Worm (Caenorhabditis elegans): ENCODE data around the gene cyk-1.

Gene cyk-1

ce11 chrIII:7068520-7069113 is 39.6 kb upstream of the cyk-1 start, which contains the start of the genes ubc-18 and R01H2.8 (continued):
- TF ChIP-seq F33H1.4 (GFP tag; IDR thresholded peaks at IDR 0.05) = peak; percentile 30; the same call in 1 of the 2 replicates
- no peak for TF ChIP-seq F10E7.11 (tag; optimal IDR thresholded peaks at IDR 0.05)
- no peak for TF ChIP-seq ztf-26 (tag; optimal IDR thresholded peaks at IDR 0.05)
- TF ChIP-seq madf-6 (GFP tag; IDR thresholded peaks at IDR 0.05) = peak; percentile 56
- no peak for TF ChIP-seq unc-130 (GFP tag; optimal IDR thresholded peaks at IDR 0.05)
- TF ChIP-seq B0336.3 (GFP tag; IDR thresholded peaks at IDR 0.05) = no peak
- no peak for TF ChIP-seq C06A6.2 (GFP tag; conservative IDR thresholded peaks at IDR 0.05)
- no peak for TF ChIP-seq unc-62 (GFP tag; optimal IDR thresholded peaks at IDR 0.05)
- no peak for TF ChIP-seq ztf-18 (tag; optimal IDR thresholded peaks at IDR 0.05)
- no peak for TF ChIP-seq hlh-26 (GFP tag; conservative IDR thresholded peaks at IDR 0.05)
- no peak for TF ChIP-seq tlf-1 (GFP tag; optimal IDR thresholded peaks at IDR 0.05)
- TF ChIP-seq sea-2 (GFP tag; IDR thresholded peaks at IDR 0.05) = no peak
- no peak for TF ChIP-seq K12H6.12 (tag; optimal IDR thresholded peaks at IDR 0.05)
- TF ChIP-seq ztf-22 (GFP tag; optimal IDR thresholded peaks at IDR 0.05) = no peak
- TF ChIP-seq ztf-3 (GFP tag; optimal IDR thresholded peaks at IDR 0.05) = no peak
- peak in 1 of 3 experiments; percentile 63 for TF ChIP-seq lin-35 (GFP tag; optimal IDR thresholded peaks at IDR 0.05)
- no peak for TF ChIP-seq Y53F4B.3 (GFP tag; IDR thresholded peaks at IDR 0.05)
- TF ChIP-seq ceh-100 (GFP tag; IDR thresholded peaks at IDR 0.05) = no peak
- TF ChIP-seq nfya-2 (GFP tag; IDR thresholded peaks at IDR 0.05) = no peak
- no peak for TF ChIP-seq repo-1 (tag; optimal IDR thresholded peaks at IDR 0.05)
- no peak for TF ChIP-seq ccch-3 (GFP tag; optimal IDR thresholded peaks at IDR 0.05)
- TF ChIP-seq attf-5 (GFP tag; optimal IDR thresholded peaks at IDR 0.05) = peak; percentile 11
- no peak for TF ChIP-seq egl-18 (GFP tag; IDR thresholded peaks at IDR 0.05)
- peak; percentile 82 for TF ChIP-seq lin-54 (GFP tag; optimal IDR thresholded peaks at IDR 0.05)
- no peak for TF ChIP-seq F57A8.1 (GFP tag; optimal IDR thresholded peaks at IDR 0.05)
- no peak for TF ChIP-seq let-526 (GFP tag; IDR thresholded peaks at IDR 0.05)
- no peak for TF ChIP-seq ceh-40 (GFP tag; IDR thresholded peaks at IDR 0.05)
- TF ChIP-seq madf-10 (tag; optimal IDR thresholded peaks at IDR 0.05) = no peak
- peak; percentile 71 for TF ChIP-seq dpl-1 (GFP tag; optimal IDR thresholded peaks at IDR 0.05)
- TF ChIP-seq cebp-1 (GFP tag; IDR thresholded peaks at IDR 0.05) = no peak
- TF ChIP-seq cebp-1 (tag; optimal IDR thresholded peaks at IDR 0.05) = no peak

- TF ChIP-seq lin-54 (GFP tag; optimal IDR thresholded peaks at IDR 0.05) (peak; percentile 0), F57C9.4 (tag; optimal IDR thresholded peaks at IDR 0.05) (no peak), madf-6 (GFP tag; IDR thresholded peaks at IDR 0.05) (peak; percentile 62), ceh-40 (GFP tag; IDR thresholded peaks at IDR 0.05) (no peak), nfya-2 (GFP tag; IDR thresholded peaks at IDR 0.05) (no peak), nhr-80 (tag; optimal IDR thresholded peaks at IDR 0.05) (peak; percentile 18), hsf-1 (GFP tag; IDR thresholded peaks at IDR 0.05) (0 out of 2 replicates have a peak, but pooled peaks have one; percentile 48), tbp1 (GFP tag; optimal IDR thresholded peaks at IDR 0.05) (peak; percentile 12), dox-1 (GFP tag; IDR thresholded peaks at IDR 0.05) (0 out of 2 replicates have a peak, but pooled peaks have one; percentile 21), madf-3 (GFP tag; IDR thresholded peaks at IDR 0.05) (0 out of 2 replicates have a peak, but pooled peaks have one; percentile 21)
Observed at ce11 chrIII:7067385-7067896, 38.4 kb upstream of the cyk-1 start, which contains the start of gene ger-1. ger-1 (minus strand) TSS chrIII:7067477.

DNA sequence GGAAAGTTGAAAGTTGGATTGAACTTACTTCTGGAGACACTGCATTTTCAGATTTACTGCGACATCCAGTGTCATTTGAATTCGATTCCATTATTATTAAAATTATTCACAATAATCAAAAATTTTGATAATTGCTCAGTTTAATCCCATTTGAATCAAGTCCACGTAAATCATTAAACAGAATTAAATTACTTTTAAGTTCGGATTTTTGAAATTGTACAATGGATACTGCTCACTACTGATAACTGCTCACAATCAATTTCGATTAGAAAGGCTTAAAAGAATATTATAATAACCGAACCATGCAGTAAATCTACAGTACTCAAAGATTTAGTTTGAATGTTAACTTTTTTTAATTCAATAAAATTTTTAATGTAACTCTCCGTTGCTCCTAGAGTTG is 35.2 kb upstream of the cyk-1 start, which contains the start of gene R01H2.4:
R01H2.4 (minus strand) TSS at position 101 of the 400 bp plus-strand sequence.
- TF ChIP-seq B0261.1 (tag; optimal IDR thresholded peaks at IDR 0.05) (no peak), ztf-6 (GFP tag; IDR thresholded peaks at IDR 0.05) (no peak), nhr-179 (tag; optimal IDR thresholded peaks at IDR 0.05) (no peak), hmg-1.2 (GFP tag; IDR thresholded peaks at IDR 0.05) (no peak), repo-1 (tag; optimal IDR thresholded peaks at IDR 0.05) (no peak), bed-1 (GFP tag; IDR thresholded peaks at IDR 0.05) (no peak), attf-6 (GFP tag; IDR thresholded peaks at IDR 0.05) (no peak)

Measured in whole organism, young adult.